Fruit fly (Drosophila melanogaster): ENCODE data around the gene CG31643.
A peak's percentile ranks its signal among the peaks of the same experiment; 100 is the strongest.

The CG31643 gene

DNA sequence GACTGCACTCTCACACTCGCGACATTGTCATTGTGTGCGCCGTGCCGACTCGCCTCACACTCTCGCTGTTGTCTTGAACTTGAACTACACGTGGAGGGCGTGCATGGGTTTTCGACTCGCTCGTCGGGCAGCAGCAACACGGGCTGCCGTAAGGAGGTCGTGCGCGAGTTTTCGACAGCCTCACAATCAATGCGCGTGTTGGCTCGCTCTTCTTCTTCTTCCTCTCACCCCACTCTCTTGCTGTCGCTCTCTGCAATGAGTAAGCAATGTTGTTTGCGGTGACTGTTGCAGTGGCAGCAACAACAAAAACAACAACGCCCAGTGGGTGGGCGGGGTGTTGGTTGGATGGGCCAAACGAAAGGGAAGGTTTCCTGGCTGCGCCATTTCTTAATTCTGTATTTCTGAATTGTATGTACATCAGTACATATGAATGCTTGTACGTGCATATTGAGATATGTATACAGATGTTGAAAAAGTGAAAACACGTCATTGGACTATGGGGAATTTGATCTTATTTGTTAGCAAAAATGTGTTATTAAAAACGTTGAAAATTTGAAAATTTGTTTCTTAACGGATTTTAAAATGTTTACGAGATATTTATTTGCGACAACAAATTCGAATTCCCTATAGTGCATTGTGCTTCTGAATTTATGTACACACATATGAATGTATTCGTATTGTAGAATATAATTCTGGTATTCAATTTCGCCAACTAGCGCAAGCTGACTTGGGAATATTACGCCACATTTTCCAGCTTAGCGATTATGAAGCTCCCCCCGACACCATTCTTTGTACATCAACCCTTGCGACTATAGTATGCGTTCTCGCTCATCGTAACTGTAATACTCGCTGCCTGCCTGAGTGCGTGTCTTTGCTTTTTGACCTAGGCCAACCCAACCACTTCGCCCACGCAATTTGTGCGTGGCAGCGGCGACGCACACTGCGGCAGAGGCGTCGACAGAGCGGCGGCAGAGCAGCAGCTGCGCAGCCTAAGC is 50.8 kb downstream of the CG31643 start (continued):
- peak; percentile 7 for TF ChIP-seq CG15514 (GFP tag; optimal IDR thresholded peaks at IDR 0.05)
- no peak for TF ChIP-seq h (optimal IDR thresholded peaks at IDR 0.05)
- no peak; the same call in 2 of the 3 replicates for TF ChIP-seq CG14050 (GFP tag; IDR thresholded peaks at IDR 0.05)
- peak; percentile 63 for TF ChIP-seq gem (tag; optimal IDR thresholded peaks at IDR 0.05)
- peak; percentile 15; the same call in 1 of the 2 replicates for TF ChIP-seq slbo (GFP tag; IDR thresholded peaks at IDR 0.05)
- TF ChIP-seq CG4730 (GFP tag; IDR thresholded peaks at IDR 0.05): no peak
- no peak for TF ChIP-seq sc (optimal IDR thresholded peaks at IDR 0.05)
- peak; percentile 25 for TF ChIP-seq sc (GFP tag; optimal IDR thresholded peaks at IDR 0.05)
- no peak for TF ChIP-seq CG9797 (GFP tag; optimal IDR thresholded peaks at IDR 0.05)
- no peak for TF ChIP-seq hth (optimal IDR thresholded peaks at IDR 0.05)
- peak in 1 of 3 experiments; percentile 70 for TF ChIP-seq Stat92E (GFP tag; optimal IDR thresholded peaks at IDR 0.05)
- peak; percentile 47 for TF ChIP-seq kah (GFP tag; optimal IDR thresholded peaks at IDR 0.05)
- TF ChIP-seq ash1 (GFP tag; optimal IDR thresholded peaks at IDR 0.05): peak; percentile 58
- no peak for TF ChIP-seq CG43689 (GFP tag; IDR thresholded peaks at IDR 0.05)
- TF ChIP-seq CG5180 (GFP tag; optimal IDR thresholded peaks at IDR 0.05): peak; percentile 65
- TF ChIP-seq CG17361 (GFP tag; IDR thresholded peaks at IDR 0.05): no peak
- peak; percentile 60 for TF ChIP-seq B-H2 (GFP tag; optimal IDR thresholded peaks at IDR 0.05)
- no peak for TF ChIP-seq CkIIα-i1 (GFP tag; IDR thresholded peaks at IDR 0.05)
- no peak for TF ChIP-seq Hmx (GFP tag; optimal IDR thresholded peaks at IDR 0.05)
- no peak for TF ChIP-seq slou (GFP tag; optimal IDR thresholded peaks at IDR 0.05)
- no peak for TF ChIP-seq disco-r (GFP tag; optimal IDR thresholded peaks at IDR 0.05)
- no peak for TF ChIP-seq Lpt (GFP tag; optimal IDR thresholded peaks at IDR 0.05)
- no peak for TF ChIP-seq Chrac-16 (GFP tag; optimal IDR thresholded peaks at IDR 0.05)
- peak; percentile 37; the same call in 1 of the 3 replicates for TF ChIP-seq CG14860 (GFP tag; IDR thresholded peaks at IDR 0.05; ENCODE audit: partially characterized antibody)
- TF ChIP-seq Spps (tag; optimal IDR thresholded peaks at IDR 0.05): no peak
- TF ChIP-seq esg (GFP tag; conservative IDR thresholded peaks at IDR 0.05): no peak
- peak; percentile 40 for TF ChIP-seq mam (GFP tag; optimal IDR thresholded peaks at IDR 0.05)
- TF ChIP-seq ham (GFP tag; IDR thresholded peaks at IDR 0.05): no peak
- no peak for TF ChIP-seq CG31365 (tag; optimal IDR thresholded peaks at IDR 0.05)
- peak; percentile 82 for TF ChIP-seq Opbp (GFP tag; IDR thresholded peaks at IDR 0.05; ENCODE audit: partially characterized antibody)
- no peak for TF ChIP-seq slp2 (GFP tag; optimal IDR thresholded peaks at IDR 0.05)
- TF ChIP-seq lbe (GFP tag; optimal IDR thresholded peaks at IDR 0.05): peak; percentile 3
- peak; percentile 0 for TF ChIP-seq CG10209 (GFP tag; optimal IDR thresholded peaks at IDR 0.05)
- TF ChIP-seq grn (GFP tag; optimal IDR thresholded peaks at IDR 0.05): peak; percentile 13
- TF ChIP-seq HLH4C (GFP tag; IDR thresholded peaks at IDR 0.05; ENCODE audit: partially characterized antibody): peak; percentile 44; the same call in 1 of the 3 replicates
- no peak for TF ChIP-seq CG7928 (GFP tag; optimal IDR thresholded peaks at IDR 0.05)
- TF ChIP-seq unc-4 (GFP tag; IDR thresholded peaks at IDR 0.05; ENCODE audit: partially characterized antibody): 0 out of 2 replicates have a peak, but pooled peaks have one; percentile 38
- no peak for TF ChIP-seq al (GFP tag; IDR thresholded peaks at IDR 0.05)
- TF ChIP-seq CG13894 (tag; optimal IDR thresholded peaks at IDR 0.05): peak; percentile 86
- TF ChIP-seq repo (GFP tag; optimal IDR thresholded peaks at IDR 0.05): peak; percentile 40
- TF ChIP-seq CG12942 (GFP tag; optimal IDR thresholded peaks at IDR 0.05): no peak
- TF ChIP-seq ssp (GFP tag; IDR thresholded peaks at IDR 0.05): no peak
- peak; percentile 2 for TF ChIP-seq CG13296 (GFP tag; optimal IDR thresholded peaks at IDR 0.05)
- peak; percentile 0 for TF ChIP-seq CoRest (tag; optimal IDR thresholded peaks at IDR 0.05)
- TF ChIP-seq CG4707 (GFP tag; optimal IDR thresholded peaks at IDR 0.05): peak; percentile 67
- TF ChIP-seq Optix (GFP tag; IDR thresholded peaks at IDR 0.05): no peak
- TF ChIP-seq CG17328 (GFP tag; IDR thresholded peaks at IDR 0.05): no peak
- peak; percentile 54 for TF ChIP-seq grau (tag; optimal IDR thresholded peaks at IDR 0.05)
- TF ChIP-seq sob (GFP tag; IDR thresholded peaks at IDR 0.05): peak; percentile 58

Data from whole organism, embryonic.